Worm (Caenorhabditis elegans) whole organism, late embryonic: ENCODE data around the gene tpan-1.

Experiments used
- C08G9.2 ChIP-seq: sonication (generic microtip); optimal IDR thresholded peaks from 2 replicates; lab custom pipeline; 2016; ENCODE audit warnings: mild to moderate bottlenecking, missing genetic modification characterization, moderate library complexity, missing compliant biosample characterization
- C38D4.7 ChIP-seq: fragments of 200-800 bp; sonication (Bioruptor generic); optimal IDR thresholded peaks from 2 replicates; lab custom pipeline; 2018; ENCODE audit warnings: mild to moderate bottlenecking, missing genetic modification characterization, moderate library complexity, missing compliant biosample characterization
- F13H6.1 ChIP-seq: sonication (generic microtip); optimal IDR thresholded peaks from 2 replicates; lab custom pipeline; 2016; ENCODE audit warnings: missing genetic modification characterization, missing compliant biosample characterization
- K02D7.2 ChIP-seq: sonication (generic microtip); optimal IDR thresholded peaks from 2 replicates; lab custom pipeline; 2017; ENCODE audit warnings: mild to moderate bottlenecking, missing genetic modification characterization, missing compliant biosample characterization
- K09A11.1 ChIP-seq: sonication (generic microtip); optimal IDR thresholded peaks from 2 replicates; lab custom pipeline; 2017; ENCODE audit warnings: antibody characterized with exemption, mild to moderate bottlenecking, missing genetic modification characterization, missing compliant biosample characterization; ENCODE audit not compliant: insufficient read depth
- T23F11.4 ChIP-seq: fragments of 200-800 bp; sonication (Bioruptor generic); optimal IDR thresholded peaks from 2 replicates; lab custom pipeline; 2018; ENCODE audit warnings: mild to moderate bottlenecking, missing genetic modification characterization, missing compliant biosample characterization
- Y22D7AL.16 ChIP-seq: sonication (generic microtip); optimal IDR thresholded peaks from 2 replicates; lab custom pipeline; 2016; ENCODE audit warnings: missing genetic modification characterization, missing compliant biosample characterization
- ahr-1 ChIP-seq: sonication (generic microtip); optimal IDR thresholded peaks from 2 replicates; lab custom pipeline; 2016; ENCODE audit warnings: missing genetic modification characterization, missing compliant biosample characterization
- ama-1 ChIP-seq: fragments of 150-350 bp; optimal IDR thresholded peaks from 2 replicates; lab custom pipeline; 2014
- ceh-14 ChIP-seq: sonication (generic microtip); optimal IDR thresholded peaks from 2 replicates; lab custom pipeline; 2016; ENCODE audit warnings: missing genotype, missing genetic modification characterization, missing compliant biosample characterization
- ceh-24 ChIP-seq: sonication (generic microtip); optimal IDR thresholded peaks from 2 replicates; lab custom pipeline; 2016; ENCODE audit warnings: mild to moderate bottlenecking, missing genetic modification characterization, missing compliant biosample characterization
- ceh-30 ChIP-seq: fragments of 150-350 bp; optimal IDR thresholded peaks from 2 replicates; lab custom pipeline; 2014; ENCODE audit warnings: missing biosample characterization, missing genetic modification characterization
- ceh-34 ChIP-seq: sonication (generic microtip); optimal IDR thresholded peaks from 2 replicates; lab custom pipeline; 2016; ENCODE audit warnings: mild to moderate bottlenecking, missing genetic modification characterization, missing compliant biosample characterization
- ceh-45 ChIP-seq: fragments of 200-800 bp; sonication (Bioruptor generic); IDR thresholded peaks from 2 replicates; pipeline ENCODE4 v1.3.6; 2022; ENCODE audit warnings: missing genetic modification reagents, missing genetic modification characterization, missing compliant biosample characterization
- ceh-48 ChIP-seq: sonication (generic microtip); optimal IDR thresholded peaks from 2 replicates; lab custom pipeline; 2016; ENCODE audit warnings: missing genetic modification characterization, inconsistent platforms, missing compliant biosample characterization
- ceh-9 ChIP-seq: sonication (generic microtip); optimal IDR thresholded peaks from 2 replicates; lab custom pipeline; 2016; ENCODE audit warnings: mild to moderate bottlenecking, missing genetic modification characterization, inconsistent platforms, missing compliant biosample characterization
- che-1 ChIP-seq: sonication (generic microtip); optimal IDR thresholded peaks from 2 replicates; lab custom pipeline; 2016; ENCODE audit warnings: mild to moderate bottlenecking, missing genetic modification characterization, missing compliant biosample characterization
- dve-1 ChIP-seq: sonication (generic microtip); optimal IDR thresholded peaks from 2 replicates; lab custom pipeline; 2017; ENCODE audit warnings: antibody characterized with exemption, mild to moderate bottlenecking, missing genetic modification characterization, missing compliant biosample characterization
- elt-4 ChIP-seq: sonication (generic microtip); optimal IDR thresholded peaks from 2 replicates; lab custom pipeline; 2016; ENCODE audit warnings: missing genetic modification characterization, missing compliant biosample characterization
- eyg-1 ChIP-seq: sonication (generic microtip); optimal IDR thresholded peaks from 2 replicates; lab custom pipeline; 2016; ENCODE audit warnings: missing genotype, missing genetic modification characterization, missing compliant biosample characterization
- fkh-6 ChIP-seq: sonication (generic microtip); optimal IDR thresholded peaks from 2 replicates; lab custom pipeline; 2016; ENCODE audit warnings: missing genetic modification characterization, missing compliant biosample characterization
- gmeb-2 ChIP-seq: sonication (generic microtip); optimal IDR thresholded peaks from 2 replicates; lab custom pipeline; 2016; ENCODE audit warnings: missing genetic modification characterization, inconsistent platforms, missing compliant biosample characterization
- hlh-30 ChIP-seq: sonication (generic microtip); optimal IDR thresholded peaks from 2 replicates; lab custom pipeline; 2017; ENCODE audit warnings: antibody characterized with exemption, missing genetic modification characterization, missing compliant biosample characterization; ENCODE audit not compliant: insufficient read depth
- lim-6 ChIP-seq: sonication (generic microtip); optimal IDR thresholded peaks from 2 replicates; lab custom pipeline; 2016; ENCODE audit warnings: missing genetic modification characterization, missing compliant biosample characterization
- lin-11 ChIP-seq: fragments of 200-800 bp; sonication (Bioruptor generic); optimal IDR thresholded peaks from 2 replicates; lab custom pipeline; 2018; ENCODE audit warnings: mild to moderate bottlenecking, missing genetic modification characterization, missing compliant biosample characterization
- mec-3 ChIP-seq: sonication (generic microtip); optimal IDR thresholded peaks from 2 replicates; lab custom pipeline; 2016; ENCODE audit warnings: borderline replicate concordance, missing genetic modification characterization, missing compliant biosample characterization
- nhr-11 ChIP-seq: fragments of 150-350 bp; optimal IDR thresholded peaks from 2 replicates; lab custom pipeline; 2014; ENCODE audit warnings: missing biosample characterization, missing genetic modification characterization
- nhr-232 ChIP-seq: sonication (generic microtip); optimal IDR thresholded peaks from 2 replicates; lab custom pipeline; 2016; ENCODE audit warnings: missing genetic modification characterization, missing compliant biosample characterization
- pat-9 ChIP-seq: fragments of 200-800 bp; sonication (Bioruptor generic); optimal IDR thresholded peaks from 2 replicates; lab custom pipeline; 2018; ENCODE audit warnings: mild to moderate bottlenecking, missing genetic modification characterization, moderate library complexity, missing compliant biosample characterization
- pha-2 ChIP-seq: sonication (generic microtip); optimal IDR thresholded peaks from 2 replicates; lab custom pipeline; 2017; ENCODE audit warnings: mild to moderate bottlenecking, missing genetic modification characterization, missing compliant biosample characterization
- pha-4 ChIP-seq: fragments of 150-350 bp; optimal IDR thresholded peaks from 2 replicates; lab custom pipeline; 2018; ENCODE audit warnings: missing biosample characterization, missing genetic modification reagents, missing genetic modification characterization
- pqm-1 ChIP-seq: sonication (generic microtip); optimal IDR thresholded peaks from 2 replicates; lab custom pipeline; 2016; ENCODE audit warnings: missing genetic modification characterization, missing compliant biosample characterization
- ref-2 ChIP-seq: sonication (generic microtip); optimal IDR thresholded peaks from 2 replicates; lab custom pipeline; 2016; ENCODE audit warnings: missing genetic modification characterization, missing compliant biosample characterization
- rnt-1 ChIP-seq: sonication (generic microtip); optimal IDR thresholded peaks from 2 replicates; lab custom pipeline; 2016; ENCODE audit warnings: missing genetic modification characterization, missing compliant biosample characterization
- sox-2 ChIP-seq: fragments of 200-800 bp; sonication (Bioruptor generic); IDR thresholded peaks from 2 replicates; pipeline ENCODE4 v1.3.6; 2022; ENCODE audit warnings: missing genetic modification reagents, missing genetic modification characterization, missing compliant biosample characterization
- sox-4 ChIP-seq: sonication (generic microtip); optimal IDR thresholded peaks from 2 replicates; lab custom pipeline; 2017; ENCODE audit warnings: mild to moderate bottlenecking, missing genetic modification characterization, inconsistent platforms, missing compliant biosample characterization
- syd-9 ChIP-seq: sonication (generic microtip); optimal IDR thresholded peaks from 2 replicates; lab custom pipeline; 2016; ENCODE audit warnings: mild to moderate bottlenecking, missing genetic modification characterization, moderate library complexity, missing compliant biosample characterization
- tbx-7 ChIP-seq: sonication (generic microtip); optimal IDR thresholded peaks from 2 replicates; lab custom pipeline; 2016; ENCODE audit warnings: missing genotype, missing genetic modification characterization, missing compliant biosample characterization
- unc-3 ChIP-seq, 2 experiments: fragments of 200-800 bp in 1 of 2; sonication (Bioruptor generic) in 1 of 2; sonication (generic microtip) in 1 of 2; conservative IDR thresholded peaks in 1 of 2; optimal IDR thresholded peaks in 1 of 2; 2 replicates each; pipeline versions ENCODE4 v1.3.6 to Lab custom; 2016 to 2022; ENCODE audit warnings: missing compliant biosample characterization in 2 of 2, missing genetic modification characterization in 2 of 2, missing genetic modification reagents in 1 of 2
- unc-42 ChIP-seq: sonication (generic microtip); optimal IDR thresholded peaks from 2 replicates; lab custom pipeline; 2016; ENCODE audit warnings: missing genotype, missing genetic modification characterization, missing compliant biosample characterization
- unc-55 ChIP-seq: sonication (generic microtip); optimal IDR thresholded peaks from 2 replicates; lab custom pipeline; 2017; ENCODE audit warnings: missing biosample characterization, missing genetic modification reagents, missing genetic modification characterization
- unc-86 ChIP-seq: sonication (generic microtip); optimal IDR thresholded peaks from 2 replicates; lab custom pipeline; 2016; ENCODE audit warnings: missing genetic modification characterization, missing compliant biosample characterization

Gene tpan-1

ce11 chrV:20785848-20786225, 3.5 kb upstream of the tpan-1 start:
- TF ChIP-seq hlh-30 (tag; lab: Kevin White, UChicago) = no peak

- TF ChIP-seq pha-4 (tag; lab: Kevin White, UChicago) (no peak), syd-9 (no peak), pat-9 (no peak), unc-3 (GFP tag; conservative IDR thresholded peaks at IDR 0.05; lab: Robert Waterston, UW) (no peak), unc-3 (tag; optimal IDR thresholded peaks at IDR 0.05; lab: Kevin White, UChicago) (no peak), ceh-9 (tag; lab: Kevin White, UChicago) (no peak), Y22D7AL.16 (tag; lab: Kevin White, UChicago) (no peak), hlh-30 (tag; lab: Kevin White, UChicago) (no peak), ahr-1 (tag; lab: Kevin White, UChicago) (no peak), C38D4.7 (GFP tag; lab: Kevin White, UChicago) (no peak), lim-6 (tag; lab: Kevin White, UChicago) (no peak), ceh-48 (tag; lab: Kevin White, UChicago) (no peak), lin-11 (tag; lab: Kevin White, UChicago) (no peak)
- TF ChIP-seq, all 69 proteins: peak for 0
Measured at ce11 chrV:20790011-20790410, 709 bp downstream of the tpan-1 start, which contains the start of gene Y44A6D.1. Gene Y44A6D.1, minus strand, starts transcription at chrV:20790033.

ce11 chrV:20790616-20791015, 1.3 kb downstream of the tpan-1 start:
- no peak for TF ChIP-seq ama-1 (lab: Kevin White, UChicago)
- TF ChIP-seq lim-6 (tag; lab: Kevin White, UChicago) = no peak
- TF ChIP-seq unc-55 (GFP tag; lab: Kevin White, UChicago) = no peak
- no peak for TF ChIP-seq rnt-1
- TF ChIP-seq K09A11.1 (tag; lab: Kevin White, UChicago) = no peak
- no peak for TF ChIP-seq eyg-1 (tag; lab: Kevin White, UChicago)
- no peak for TF ChIP-seq pha-2 (tag; lab: Kevin White, UChicago)
- TF ChIP-seq ceh-24 (tag; lab: Kevin White, UChicago) = no peak
- TF ChIP-seq C08G9.2 (tag; lab: Kevin White, UChicago) = no peak
- TF ChIP-seq ceh-48 (tag; lab: Kevin White, UChicago) = no peak
- no peak for TF ChIP-seq gmeb-2 (tag; lab: Kevin White, UChicago)
- no peak for TF ChIP-seq nhr-11
- TF ChIP-seq T23F11.4 (GFP tag; lab: Kevin White, UChicago) = no peak
- TF ChIP-seq ref-2 (tag; lab: Kevin White, UChicago) = no peak
- TF ChIP-seq ceh-34 (tag; lab: Kevin White, UChicago) = no peak
- no peak for TF ChIP-seq elt-4 (tag; lab: Kevin White, UChicago)
- no peak for TF ChIP-seq fkh-6 (tag; lab: Kevin White, UChicago)
- TF ChIP-seq K02D7.2 = no peak
- TF ChIP-seq unc-86 (tag; lab: Kevin White, UChicago) = no peak

- TF ChIP-seq unc-42 (tag; lab: Kevin White, UChicago) (no peak), hlh-30 (tag; lab: Kevin White, UChicago) (no peak), Y22D7AL.16 (tag; lab: Kevin White, UChicago) (no peak), mec-3 (no peak), dve-1 (no peak), ceh-30 (tag; lab: Kevin White, UChicago) (no peak), K09A11.1 (tag; lab: Kevin White, UChicago) (no peak), ceh-14 (tag; lab: Kevin White, UChicago) (no peak), ceh-45 (GFP tag; lab: Robert Waterston, UW) (no peak), pqm-1 (tag; lab: Kevin White, UChicago) (no peak), sox-4 (tag; lab: Kevin White, UChicago) (no peak), sox-2 (GFP tag; lab: Robert Waterston, UW) (no peak), ama-1 (lab: Kevin White, UChicago) (no peak), che-1 (no peak), ceh-34 (tag; lab: Kevin White, UChicago) (no peak), nhr-232 (tag; lab: Kevin White, UChicago) (no peak), fkh-6 (tag; lab: Kevin White, UChicago) (no peak), F13H6.1 (tag; lab: Kevin White, UChicago) (no peak), tbx-7 (tag; lab: Kevin White, UChicago) (no peak)
Measured at ce11 chrV:20792371-20792890, 3.1 kb downstream of the tpan-1 start, which contains the start of gene Y44A6D.3. Gene Y44A6D.3, minus strand, starts transcription at chrV:20792421.
